Fruit fly (Drosophila melanogaster) whole organism, adult: ENCODE data around the gene CG7016.
A peak's percentile ranks its signal among the peaks of the same experiment; 100 is the strongest.

Experiments
- CG11617 ChIP-seq: fragments of 200-800 bp; sonication (Bioruptor generic); optimal IDR thresholded peaks from 2 replicates; lab custom pipeline; 2017; ENCODE audit warnings: mild to moderate bottlenecking, missing biosample characterization, missing genetic modification reagents, missing genetic modification characterization
- CG12768 ChIP-seq: fragments of 200-800 bp; sonication (Bioruptor generic); optimal IDR thresholded peaks from 2 replicates; lab custom pipeline; 2017; ENCODE audit warnings: missing biosample characterization, missing genetic modification characterization, mild to moderate bottlenecking, moderate library complexity, missing genetic modification reagents
- CG14711 ChIP-seq: fragments of 200-800 bp; sonication (Bioruptor generic); optimal IDR thresholded peaks from 2 replicates; lab custom pipeline; 2018; ENCODE audit warnings: missing biosample characterization, mild to moderate bottlenecking, missing genetic modification characterization, moderate library complexity
- CG1620 ChIP-seq: fragments of 200-800 bp; sonication (Bioruptor generic); optimal IDR thresholded peaks from 2 replicates; lab custom pipeline; 2016; ENCODE audit warnings: missing biosample characterization, missing genetic modification characterization
- CG33017 ChIP-seq: fragments of 200-800 bp; sonication (Bioruptor generic); optimal IDR thresholded peaks from 2 replicates; lab custom pipeline; 2018; ENCODE audit warnings: missing biosample characterization, mild to moderate bottlenecking, missing genetic modification characterization, moderate library complexity
- CG5204 ChIP-seq: fragments of 200-800 bp; sonication (Bioruptor generic); optimal IDR thresholded peaks from 2 replicates; lab custom pipeline; 2016; ENCODE audit warnings: missing biosample characterization, missing genetic modification characterization
- CG7045 ChIP-seq: fragments of 200-800 bp; sonication (Bioruptor generic); optimal IDR thresholded peaks from 2 replicates; lab custom pipeline; 2017; ENCODE audit warnings: missing biosample characterization, mild to moderate bottlenecking, missing genetic modification characterization
- CG7101 ChIP-seq: fragments of 200-800 bp; sonication (Bioruptor generic); optimal IDR thresholded peaks from 2 replicates; lab custom pipeline; 2018; ENCODE audit warnings: missing biosample characterization, mild to moderate bottlenecking, missing genetic modification characterization, moderate library complexity
- Clk ChIP-seq: fragments of 200-800 bp; sonication (Bioruptor generic); optimal IDR thresholded peaks from 2 replicates; lab custom pipeline; 2017; ENCODE audit warnings: missing biosample characterization, missing genetic modification characterization
- Crg-1 ChIP-seq: fragments of 200-800 bp; sonication (Bioruptor generic); optimal IDR thresholded peaks from 2 replicates; lab custom pipeline; 2016; ENCODE audit warnings: missing biosample characterization, missing genetic modification characterization
- Hr96 ChIP-seq: fragments of 200-800 bp; sonication (Bioruptor generic); optimal IDR thresholded peaks from 2 replicates; lab custom pipeline; 2016; ENCODE audit warnings: missing biosample characterization, missing genetic modification characterization
- Mnt ChIP-seq: fragments of 200-800 bp; sonication (Bioruptor generic); optimal IDR thresholded peaks from 2 replicates; lab custom pipeline; 2016; ENCODE audit warnings: missing biosample characterization, mild to moderate bottlenecking, missing genetic modification characterization
- bab1 ChIP-seq: fragments of 200-800 bp; sonication (Bioruptor generic); optimal IDR thresholded peaks from 3 replicates; lab custom pipeline; 2019; ENCODE audit warnings: missing biosample characterization, mild to moderate bottlenecking, missing genetic modification characterization, moderate library complexity
- cic ChIP-seq: fragments of 200-800 bp; sonication (Bioruptor generic); optimal IDR thresholded peaks from 2 replicates; lab custom pipeline; 2017; ENCODE audit warnings: missing biosample characterization, mild to moderate bottlenecking, missing genetic modification characterization, moderate library complexity
- cnc ChIP-seq, 2 experiments: fragments of >200 bp; optimal IDR thresholded peaks; 2 replicates each; lab custom pipeline; 2017
- kay ChIP-seq: fragments of 200-800 bp; sonication (Bioruptor generic); peaks from one replicate; lab custom pipeline; 2016; ENCODE audit warnings: missing biosample characterization, missing genetic modification characterization, borderline replicate concordance
- ovo ChIP-seq: fragments of 200-800 bp; sonication (Bioruptor generic); optimal IDR thresholded peaks from 2 replicates; lab custom pipeline; 2016; ENCODE audit warnings: missing biosample characterization, missing genetic modification characterization
- pad ChIP-seq: fragments of 200-800 bp; sonication (Bioruptor generic); optimal IDR thresholded peaks from 3 replicates; lab custom pipeline; 2017; ENCODE audit warnings: missing biosample characterization, missing genetic modification characterization, mild to moderate bottlenecking, moderate library complexity, missing genetic modification reagents
- tj ChIP-seq: fragments of 200-800 bp; sonication (Bioruptor generic); optimal IDR thresholded peaks from 3 replicates; lab custom pipeline; 2017; ENCODE audit warnings: missing biosample characterization, mild to moderate bottlenecking, missing genetic modification characterization, moderate library complexity
- toe ChIP-seq: fragments of 200-800 bp; sonication (Bioruptor generic); optimal IDR thresholded peaks from 2 replicates; lab custom pipeline; 2016; ENCODE audit warnings: missing biosample characterization, missing genetic modification characterization

Gene CG7016

dm6 chr3R:24862574-24863089 lies at the start of gene CG7016:
Gene CG7016 (plus strand): TSS chr3R:24862931.
- TF ChIP-seq Mnt (GFP tag; lab: Kevin White, UChicago), result no peak
- TF ChIP-seq Crg-1 (GFP tag; lab: Kevin White, UChicago), result no peak
- TF ChIP-seq kay (GFP tag; lab: Kevin White, UChicago), result no peak
- TF ChIP-seq ovo (GFP tag; lab: Kevin White, UChicago), result no peak
- TF ChIP-seq Hr96 (GFP tag; lab: Kevin White, UChicago), result no peak
- no peak for TF ChIP-seq bab1 (GFP tag; lab: Kevin White, UChicago)
- no peak for TF ChIP-seq CG1620 (GFP tag; lab: Kevin White, UChicago)
- TF ChIP-seq CG11617 (GFP tag; lab: Kevin White, UChicago), result no peak
- no peak for TF ChIP-seq CG7101 (tag; lab: Kevin White, UChicago)
- no peak for TF ChIP-seq pad (GFP tag; lab: Kevin White, UChicago)
- no peak for TF ChIP-seq CG12768
- no peak for TF ChIP-seq toe (GFP tag; lab: Kevin White, UChicago)
- TF ChIP-seq CG5204 (GFP tag; lab: Kevin White, UChicago), result no peak
- TF ChIP-seq cic (GFP tag; lab: Kevin White, UChicago), result no peak
- TF ChIP-seq CG14711, result no peak
- no peak for TF ChIP-seq Clk

DNA sequence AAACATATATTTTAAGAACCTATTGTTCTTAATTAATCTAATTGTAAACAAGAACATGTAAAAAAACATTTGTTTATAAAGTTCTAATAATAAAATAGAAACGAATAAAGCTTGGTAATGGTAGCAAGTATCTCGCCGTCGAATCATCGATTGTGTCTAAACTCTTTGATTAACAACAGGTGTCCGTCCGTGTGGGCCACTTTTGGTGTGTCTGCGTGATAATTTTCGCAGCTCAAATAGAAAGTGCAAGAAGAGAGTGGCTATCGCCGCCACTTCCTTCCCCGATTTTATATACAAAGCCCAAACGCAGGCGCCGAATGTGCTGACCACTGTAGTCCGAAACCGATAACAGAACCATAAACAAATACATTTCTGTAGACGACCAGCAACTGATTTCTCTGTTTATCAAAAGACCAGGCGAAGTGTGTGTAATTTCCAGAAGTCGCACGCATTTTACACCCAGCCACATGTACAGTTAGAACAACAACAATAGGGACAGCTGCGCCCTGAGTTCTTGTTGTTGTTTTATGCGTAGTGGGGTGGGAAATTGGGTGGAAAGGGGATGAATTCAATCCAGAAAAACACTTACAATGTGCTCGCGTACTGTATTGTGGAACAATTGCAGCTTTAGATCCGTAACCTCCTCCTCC lies 49.6 kb upstream of the CG7016 start:
- TF ChIP-seq toe (GFP tag; lab: Kevin White, UChicago), result no peak
- TF ChIP-seq tj (GFP tag; lab: Kevin White, UChicago), result peak; percentile 24

DNA sequence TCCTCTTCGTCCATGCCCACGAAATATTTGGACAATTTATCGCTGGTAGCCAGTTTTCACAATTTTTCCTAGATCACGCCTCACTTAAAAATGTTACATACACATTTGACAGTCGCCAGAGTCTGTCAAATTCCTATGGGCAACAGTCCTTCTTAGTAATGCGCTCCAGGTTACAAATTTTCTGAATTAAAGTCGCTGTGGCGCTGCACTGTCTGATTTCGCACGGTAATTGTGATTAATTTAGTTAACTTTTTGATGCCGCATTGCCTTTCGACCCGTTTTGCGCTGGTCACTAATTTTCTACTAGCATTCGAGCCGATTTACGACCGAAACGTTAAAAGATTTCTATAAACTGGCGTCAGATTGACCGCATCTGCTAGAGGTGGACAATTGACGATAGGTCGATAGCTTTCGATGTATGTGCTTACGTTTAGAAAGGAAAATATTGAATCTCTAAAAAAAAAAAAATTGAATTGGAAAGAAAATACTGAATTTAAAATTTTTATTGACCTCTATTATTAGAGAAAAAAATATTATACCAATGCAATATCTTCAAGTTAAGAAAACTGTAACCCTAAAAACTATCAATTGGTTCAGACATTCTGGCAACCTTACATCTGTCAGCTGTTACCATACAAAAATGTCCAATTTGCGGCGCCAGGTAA lies 49.0 kb upstream of the CG7016 start, which contains the start of the genes lili and CG34150:
Gene lili, minus strand, starts transcription at position 376 of the 665 bp plus-strand sequence.
Gene CG34150, plus strand, starts transcription at position 626 of the 665 bp plus-strand sequence.
- TF ChIP-seq bab1 (GFP tag; lab: Kevin White, UChicago) (peak; percentile 86), cnc (optimal IDR thresholded peaks at IDR 0.05; lab: Kevin White, UChicago) (no peak), Hr96 (GFP tag; lab: Kevin White, UChicago) (peak; percentile 80), pad (GFP tag; lab: Kevin White, UChicago) (peak; percentile 40), CG7045 (peak; percentile 58), ovo (GFP tag; lab: Kevin White, UChicago) (peak; percentile 67), Mnt (GFP tag; lab: Kevin White, UChicago) (peak; percentile 67), cic (GFP tag; lab: Kevin White, UChicago) (no peak), CG12768 (peak; percentile 51), kay (GFP tag; lab: Kevin White, UChicago) (no peak), CG1620 (GFP tag; lab: Kevin White, UChicago) (peak; percentile 78), CG14711 (peak; percentile 98), CG11617 (GFP tag; lab: Kevin White, UChicago) (peak; percentile 79), CG7101 (tag; lab: Kevin White, UChicago) (peak; percentile 84), toe (GFP tag; lab: Kevin White, UChicago) (peak; percentile 93), tj (GFP tag; lab: Kevin White, UChicago) (peak; percentile 46), Clk (no peak), Crg-1 (GFP tag; lab: Kevin White, UChicago) (peak; percentile 60), CG33017 (tag; lab: Kevin White, UChicago) (peak; percentile 60), CG5204 (GFP tag; lab: Kevin White, UChicago) (peak; percentile 83)

dm6 chr3R:24816993-24817854 lies 45.5 kb upstream of the CG7016 start, which contains the start of the genes CG5808 and Saf-B:
Gene CG5808 (minus strand): TSS chr3R:24817007.
Gene Saf-B (plus strand): TSS chr3R:24817464.
- no peak for TF ChIP-seq kay (GFP tag; lab: Kevin White, UChicago)
- TF ChIP-seq tj (GFP tag; lab: Kevin White, UChicago), result peak; percentile 5
- TF ChIP-seq Mnt (GFP tag; lab: Kevin White, UChicago), result no peak
- peak; percentile 44 for TF ChIP-seq CG14711
- TF ChIP-seq CG5204 (GFP tag; lab: Kevin White, UChicago), result no peak
- TF ChIP-seq ovo (GFP tag; lab: Kevin White, UChicago), result no peak
- TF ChIP-seq cnc (optimal IDR thresholded peaks at IDR 0.05; lab: Kevin White, UChicago), result no peak
- TF ChIP-seq Clk, result no peak
- TF ChIP-seq CG7101 (tag; lab: Kevin White, UChicago), result no peak
- TF ChIP-seq CG7045, result no peak
- TF ChIP-seq cic (GFP tag; lab: Kevin White, UChicago), result no peak
- no peak for TF ChIP-seq Crg-1 (GFP tag; lab: Kevin White, UChicago)
- TF ChIP-seq CG1620 (GFP tag; lab: Kevin White, UChicago), result peak; percentile 53
- TF ChIP-seq toe (GFP tag; lab: Kevin White, UChicago), result no peak
- TF ChIP-seq bab1 (GFP tag; lab: Kevin White, UChicago), result no peak
- TF ChIP-seq CG12768, result peak; percentile 38
- no peak for TF ChIP-seq Hr96 (GFP tag; lab: Kevin White, UChicago)
- peak; percentile 45 for TF ChIP-seq CG11617 (GFP tag; lab: Kevin White, UChicago)
